Fruit fly (Drosophila melanogaster) whole organism: ENCODE measurements around the gene Apc.

Experiments used
- CG8478 ChIP-seq: fragments of >200 bp; optimal IDR thresholded peaks from 2 replicates; lab custom pipeline; 2018; ENCODE audit warnings: inconsistent platforms
- pan ChIP-seq: fragments of >200 bp; optimal IDR thresholded peaks from 2 replicates; lab custom pipeline; 2017
- psq ChIP-seq: fragments of >200 bp; optimal IDR thresholded peaks from 2 replicates; lab custom pipeline; 2017

DNA sequence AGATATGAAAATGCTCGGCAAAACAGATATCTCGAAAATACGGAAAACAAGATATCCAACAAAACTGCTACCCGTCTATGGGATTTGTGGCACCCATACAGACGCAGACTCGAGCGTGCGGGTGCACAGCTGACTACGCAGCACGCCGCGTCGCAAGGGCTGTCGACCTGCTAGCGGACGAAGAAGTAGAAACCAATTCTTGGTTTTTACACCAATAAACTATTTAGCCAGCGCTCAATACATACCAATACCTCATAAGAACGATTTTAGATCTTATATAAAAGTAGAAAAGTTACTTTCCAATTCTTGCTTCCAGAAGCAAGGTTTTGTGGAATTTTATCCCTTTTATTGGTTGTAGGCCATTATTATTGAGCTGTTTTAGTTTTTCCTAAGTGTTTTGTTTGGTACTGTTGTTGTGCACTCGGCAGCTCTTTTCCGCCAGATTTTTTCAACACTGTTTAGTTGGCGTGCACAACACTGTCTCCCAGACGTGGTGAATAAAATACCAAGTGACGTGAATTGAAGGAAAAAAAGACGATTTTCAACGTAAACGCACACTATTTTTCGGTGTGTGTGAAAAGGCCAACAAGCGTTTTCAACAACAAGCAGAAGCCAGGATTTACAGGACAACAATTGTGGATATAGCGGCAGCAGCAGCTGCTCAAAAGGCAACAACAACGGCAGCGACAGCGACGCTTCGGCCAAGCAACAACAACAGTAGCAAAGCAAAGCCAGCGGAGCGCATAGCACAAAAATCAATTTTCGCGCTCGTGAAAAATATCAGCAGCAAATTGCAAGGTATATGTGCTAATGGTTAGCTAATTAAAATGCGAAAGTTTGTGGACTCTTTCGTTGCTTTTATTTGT is 44.2 kb upstream of the Apc start:
- TF ChIP-seq pan (lab: Kevin White, UChicago) = no peak
- TF ChIP-seq CG8478 (lab: Kevin White, UChicago) = no peak
- TF ChIP-seq psq (lab: Kevin White, UChicago) = no peak
